Worm (Caenorhabditis elegans): ENCODE measurements around the gene C09E7.4.

DNA sequence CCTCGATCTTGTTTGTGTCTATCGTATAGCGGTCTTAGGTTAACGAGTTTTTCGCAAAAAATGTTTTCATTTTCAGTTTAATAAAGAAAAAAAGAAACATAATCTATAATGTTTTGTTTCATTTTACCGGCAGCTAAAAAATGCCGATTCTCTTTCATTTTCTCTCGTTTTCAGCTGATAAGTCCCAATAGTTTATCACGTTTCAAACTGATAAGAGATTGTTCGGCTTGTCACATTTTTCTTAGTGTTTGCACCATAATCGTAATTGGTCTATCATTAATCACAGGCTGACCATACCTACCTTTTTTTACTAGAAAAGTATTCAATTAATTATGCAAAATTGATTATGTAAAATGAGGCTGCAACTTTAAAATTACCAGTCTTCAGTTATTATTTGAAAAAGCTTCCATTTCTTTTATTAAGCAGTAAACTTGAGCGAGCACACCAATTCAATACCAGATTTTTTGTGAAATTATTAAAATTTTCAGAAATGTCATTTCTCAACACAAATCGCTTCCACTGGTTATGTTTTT, 41.5 kb downstream of the C09E7.4 start, which contains the start of gene F23F12.13:
- TF ChIP-seq tab-1 (GFP tag; IDR thresholded peaks at IDR 0.05) (no peak), ztf-23 (GFP tag; IDR thresholded peaks at IDR 0.05) (no peak), ref-1 (GFP tag; conservative IDR thresholded peaks at IDR 0.05) (no peak)

All from whole organism, midembryonic.